Worm (Caenorhabditis elegans) whole organism, L2 larva: ENCODE measurements around the gene srh-44.

Source experiments
- C34F6.9 ChIP-seq: fragments of 150-350 bp; optimal IDR thresholded peaks from 2 replicates; lab custom pipeline; 2014; ENCODE audit warnings: missing biosample characterization, missing genetic modification characterization
- ama-1 ChIP-seq: fragments of 150-350 bp; optimal IDR thresholded peaks from 2 replicates; lab custom pipeline; 2018; ENCODE audit warnings: inconsistent platforms
- ceh-82 ChIP-seq: fragments of 150-350 bp; optimal IDR thresholded peaks from 2 replicates; lab custom pipeline; 2014; ENCODE audit warnings: missing biosample characterization, missing genetic modification characterization
- elt-1 ChIP-seq: fragments of 150-350 bp; optimal IDR thresholded peaks from 2 replicates; lab custom pipeline; 2014; ENCODE audit warnings: missing biosample characterization, missing genetic modification characterization
- elt-3 ChIP-seq: sonication (generic microtip); optimal IDR thresholded peaks from 2 replicates; lab custom pipeline; 2017; ENCODE audit warnings: missing biosample characterization, missing genetic modification characterization
- fos-1 ChIP-seq: fragments of 150-350 bp; optimal IDR thresholded peaks from 2 replicates; lab custom pipeline; 2014; ENCODE audit warnings: missing biosample characterization, missing genetic modification characterization
- nhr-11 ChIP-seq: fragments of 150-350 bp; optimal IDR thresholded peaks from 2 replicates; lab custom pipeline; 2014; ENCODE audit warnings: missing biosample characterization, missing genetic modification characterization
- nhr-12 ChIP-seq: fragments of 150-350 bp; optimal IDR thresholded peaks from 2 replicates; lab custom pipeline; 2014; ENCODE audit warnings: missing biosample characterization, missing genetic modification characterization
- nhr-21 ChIP-seq: fragments of 150-350 bp; optimal IDR thresholded peaks from 2 replicates; lab custom pipeline; 2014; ENCODE audit warnings: missing biosample characterization, missing genetic modification characterization
- nhr-25 ChIP-seq: fragments of 150-350 bp; sonication (generic microtip); optimal IDR thresholded peaks from 3 replicates; lab custom pipeline; 2014; ENCODE audit warnings: missing biosample characterization, missing genetic modification characterization
- snpc-4 ChIP-seq: fragments of 150-350 bp; optimal IDR thresholded peaks from 2 replicates; lab custom pipeline; 2014; ENCODE audit warnings: missing biosample characterization, missing genetic modification characterization
- unc-62 ChIP-seq: fragments of 150-350 bp; optimal IDR thresholded peaks from 2 replicates; lab custom pipeline; 2014; ENCODE audit warnings: missing biosample characterization, missing genetic modification reagents, missing genetic modification characterization
- ztf-11 ChIP-seq: sonication (generic microtip); optimal IDR thresholded peaks from 2 replicates; lab custom pipeline; 2017; ENCODE audit warnings: missing biosample characterization, missing genetic modification characterization

DNA sequence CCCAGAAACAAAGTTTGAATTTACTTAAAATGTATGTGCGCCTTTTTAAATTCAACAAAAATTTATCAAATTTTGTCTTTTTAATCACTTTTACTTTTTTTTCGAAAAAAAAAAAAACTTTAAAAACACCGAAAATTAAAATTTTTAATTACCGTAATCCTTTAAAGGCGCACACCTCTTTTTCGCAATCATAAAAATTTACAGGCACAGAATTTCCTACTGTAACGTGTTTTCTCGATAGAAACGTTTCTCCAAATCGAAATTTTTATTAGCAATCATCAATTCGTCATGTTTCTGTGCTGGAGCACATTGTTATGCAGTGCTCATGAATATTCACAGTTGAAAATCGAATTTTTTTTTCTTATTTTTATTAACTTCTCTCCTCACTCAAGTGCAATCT is 21.6 kb downstream of the srh-44 start:
- TF ChIP-seq ceh-82 (tag; lab: Kevin White, UChicago) = no peak
- TF ChIP-seq elt-1 (tag; lab: Kevin White, UChicago) = no peak
- no peak for TF ChIP-seq nhr-12
- no peak for TF ChIP-seq fos-1 (tag; lab: Kevin White, UChicago)
- TF ChIP-seq ztf-11 (tag; lab: Kevin White, UChicago) = no peak
- TF ChIP-seq nhr-21 (tag; lab: Kevin White, UChicago) = no peak
- no peak for TF ChIP-seq snpc-4
- no peak for TF ChIP-seq unc-62 (GFP tag; lab: Kevin White, UChicago)
- no peak for TF ChIP-seq C34F6.9 (tag; lab: Kevin White, UChicago)
- TF ChIP-seq nhr-11 = no peak
- TF ChIP-seq elt-3 = no peak
- no peak for TF ChIP-seq ama-1
- TF ChIP-seq nhr-25 (tag; lab: Kevin White, UChicago) = no peak
